Worm (Caenorhabditis elegans) whole organism, L4 larva: ENCODE results near the gene C55A6.11.
"Not testable (repeated sequence)": the region's sequence is repeated elsewhere in the genome, so short reads cannot be mapped to it uniquely, and the experiment has no call there.

ENCODE experiments used
- F37D6.2 ChIP-seq: sonication (generic microtip); optimal IDR thresholded peaks from 2 replicates; lab custom pipeline; 2016; ENCODE audit warnings: mild to moderate bottlenecking, missing genetic modification characterization, missing compliant biosample characterization
- R02D3.7 ChIP-seq: fragments of 150-350 bp; sonication (generic microtip); optimal IDR thresholded peaks from 3 replicates; lab custom pipeline; 2014; ENCODE audit warnings: missing biosample characterization, missing genetic modification characterization
- T20F7.1 ChIP-seq: fragments of 200-800 bp; sonication (Bioruptor generic); optimal IDR thresholded peaks from 2 replicates; lab custom pipeline; 2018; ENCODE audit warnings: mild to moderate bottlenecking, missing genetic modification characterization, missing compliant biosample characterization
- T26A8.4 ChIP-seq: fragments of 200-800 bp; sonication (Bioruptor generic); IDR thresholded peaks from 2 replicates; pipeline ENCODE4 v1.3.6; 2022; ENCODE audit warnings: missing genetic modification characterization, missing compliant biosample characterization
- Y48G9A.11 ChIP-seq: fragments of 200-800 bp; sonication (Bioruptor generic); IDR thresholded peaks from 2 replicates; pipeline ENCODE4 v1.3.6; 2022; ENCODE audit warnings: missing genetic modification reagents, missing genetic modification characterization, missing compliant biosample characterization
- aha-1 ChIP-seq: fragments of 150-350 bp; peaks from one replicate; lab custom pipeline; 2014; ENCODE audit warnings: missing biosample characterization, missing genetic modification characterization
- aly-2 ChIP-seq: sonication (generic microtip); optimal IDR thresholded peaks from 2 replicates; lab custom pipeline; 2018; ENCODE audit warnings: missing biosample characterization, missing genetic modification characterization
- ctbp-1 ChIP-seq: fragments of 200-800 bp; sonication (Bioruptor generic); IDR thresholded peaks from 2 replicates; pipeline ENCODE4 v1.3.6; 2022; ENCODE audit warnings: missing genetic modification reagents, missing genetic modification characterization, missing compliant biosample characterization
- daf-16 ChIP-seq, 3 experiments: sonication (generic microtip); optimal IDR thresholded peaks; 2 replicates each; lab custom pipeline; 2016 to 2017; ENCODE audit warnings: missing genetic modification characterization in 3 of 3, missing genetic modification reagents in 3 of 3, mild to moderate bottlenecking in 2 of 3, missing compliant biosample characterization in 2 of 3, missing biosample characterization in 1 of 3, moderate library complexity in 1 of 3
- daf-19 ChIP-seq: fragments of 200-800 bp; sonication (Bioruptor generic); conservative IDR thresholded peaks from 2 replicates; pipeline ENCODE4 v1.3.6; 2022; ENCODE audit warnings: missing genetic modification characterization, missing compliant biosample characterization
- dmd-6 ChIP-seq: fragments of 200-800 bp; sonication (Bioruptor generic); IDR thresholded peaks from 2 replicates; pipeline ENCODE4 v1.3.6; 2022; ENCODE audit warnings: missing genetic modification reagents, missing genetic modification characterization, missing compliant biosample characterization
- dmd-8 ChIP-seq: fragments of 200-800 bp; sonication (Bioruptor generic); IDR thresholded peaks from 2 replicates; pipeline ENCODE4 v1.3.6; 2022; ENCODE audit warnings: missing genetic modification characterization, missing compliant biosample characterization
- dpl-1 ChIP-seq: fragments of 150-350 bp; optimal IDR thresholded peaks from 2 replicates; lab custom pipeline; 2014; ENCODE audit warnings: missing biosample characterization, missing genetic modification reagents, missing genetic modification characterization
- dve-1 ChIP-seq: sonication (generic microtip); optimal IDR thresholded peaks from 2 replicates; lab custom pipeline; 2017; ENCODE audit warnings: antibody characterized with exemption, mild to moderate bottlenecking, missing genetic modification characterization, missing compliant biosample characterization; ENCODE audit not compliant: insufficient read depth
- egl-27 ChIP-seq: sonication (generic microtip); optimal IDR thresholded peaks from 3 replicates; lab custom pipeline; 2017; ENCODE audit warnings: missing biosample characterization, missing genetic modification reagents, missing genetic modification characterization
- egl-43 ChIP-seq: fragments of 200-800 bp; sonication (Bioruptor generic); IDR thresholded peaks from 2 replicates; pipeline ENCODE4 v1.3.6; 2022; ENCODE audit warnings: missing genetic modification reagents, missing genetic modification characterization, missing compliant biosample characterization
- fos-1 ChIP-seq: fragments of 150-350 bp; optimal IDR thresholded peaks from 2 replicates; lab custom pipeline; 2014; ENCODE audit warnings: missing biosample characterization, missing genetic modification characterization
- hlh-11 ChIP-seq: fragments of 200-800 bp; sonication (Bioruptor generic); optimal IDR thresholded peaks from 2 replicates; lab custom pipeline; 2018; ENCODE audit warnings: mild to moderate bottlenecking, missing genetic modification characterization, missing compliant biosample characterization
- hmg-1.1 ChIP-seq: fragments of 200-800 bp; sonication (Bioruptor generic); IDR thresholded peaks from 2 replicates; pipeline ENCODE4 v1.3.6; 2022; ENCODE audit warnings: missing genetic modification reagents, missing genetic modification characterization, missing compliant biosample characterization
- lim-7 ChIP-seq: fragments of 200-800 bp; sonication (Bioruptor generic); IDR thresholded peaks from 2 replicates; pipeline ENCODE4 v1.3.6; 2022; ENCODE audit warnings: missing genetic modification characterization, missing compliant biosample characterization
- lin-13 ChIP-seq: fragments of 150-350 bp; optimal IDR thresholded peaks from 2 replicates; lab custom pipeline; 2014; ENCODE audit warnings: missing biosample characterization, missing genetic modification reagents, missing genetic modification characterization
- lin-29 ChIP-seq: fragments of 200-800 bp; sonication (Bioruptor generic); IDR thresholded peaks from 2 replicates; pipeline ENCODE4 v1.3.6; 2022; ENCODE audit warnings: missing genetic modification reagents, missing genetic modification characterization, missing compliant biosample characterization
- lin-38 ChIP-seq: fragments of 200-800 bp; sonication (Bioruptor generic); IDR thresholded peaks from 2 replicates; pipeline ENCODE4 v1.3.6; 2022; ENCODE audit warnings: missing genetic modification reagents, missing genetic modification characterization, missing compliant biosample characterization
- lsy-2 ChIP-seq, 2 experiments: fragments of 150-350 bp in 1 of 2; sonication (generic microtip) in 1 of 2; optimal IDR thresholded peaks; 2 replicates each; lab custom pipeline; 2014 to 2017; ENCODE audit warnings: missing biosample characterization in 2 of 2, missing genetic modification characterization in 2 of 2
- madf-9 ChIP-seq: fragments of 200-800 bp; sonication (Bioruptor generic); conservative IDR thresholded peaks from 2 replicates; pipeline ENCODE4 v1.3.6; 2022; ENCODE audit warnings: missing genetic modification reagents, missing genetic modification characterization, missing compliant biosample characterization
- mep-1 ChIP-seq: fragments of 150-350 bp; sonication (generic microtip); optimal IDR thresholded peaks from 3 replicates; lab custom pipeline; 2014; ENCODE audit warnings: missing biosample characterization, missing genetic modification characterization
- mes-2 ChIP-seq: sonication (generic microtip); optimal IDR thresholded peaks from 2 replicates; lab custom pipeline; 2016; ENCODE audit warnings: missing genotype, mild to moderate bottlenecking, missing genetic modification characterization, missing compliant biosample characterization; ENCODE audit not compliant: poor library complexity, severe bottlenecking
- nhr-25 ChIP-seq: sonication (generic microtip); optimal IDR thresholded peaks from 2 replicates; lab custom pipeline; 2017; ENCODE audit warnings: missing genetic modification characterization, mild to moderate bottlenecking, missing compliant biosample characterization, antibody characterized with exemption, moderate library complexity, borderline replicate concordance; ENCODE audit not compliant: insufficient read depth
- nhr-28 ChIP-seq: fragments of 150-350 bp; optimal IDR thresholded peaks from 2 replicates; lab custom pipeline; 2014; ENCODE audit warnings: missing biosample characterization, missing genetic modification characterization
- nhr-48 ChIP-seq: sonication (generic microtip); optimal IDR thresholded peaks from 2 replicates; lab custom pipeline; 2016; ENCODE audit warnings: mild to moderate bottlenecking, missing genetic modification characterization, missing compliant biosample characterization
- nhr-77 ChIP-seq: fragments of 150-350 bp; optimal IDR thresholded peaks from 2 replicates; lab custom pipeline; 2014; ENCODE audit warnings: missing biosample characterization, missing genetic modification characterization
- pha-4 ChIP-seq, 2 experiments: fragments of 150-350 bp in 1 of 2; fragments of 200-800 bp in 1 of 2; sonication (Bioruptor generic) in 1 of 2; IDR thresholded peaks in 1 of 2; optimal IDR thresholded peaks in 1 of 2; 2 replicates each; pipeline versions ENCODE4 v1.3.6 to Lab custom; 2014 to 2022; ENCODE audit warnings: missing genetic modification characterization in 2 of 2, missing genetic modification reagents in 2 of 2, missing biosample characterization in 1 of 2, missing compliant biosample characterization in 1 of 2
- php-3 ChIP-seq: fragments of 200-800 bp; sonication (Bioruptor generic); IDR thresholded peaks from 2 replicates; pipeline ENCODE4 v1.3.6; 2022; ENCODE audit warnings: missing genetic modification reagents, missing genetic modification characterization, missing compliant biosample characterization
- saeg-2 ChIP-seq: fragments of 200-800 bp; sonication (Bioruptor generic); IDR thresholded peaks from 2 replicates; pipeline ENCODE4 v1.3.6; 2022; ENCODE audit warnings: missing genetic modification reagents, missing genetic modification characterization, missing compliant biosample characterization
- set-16 ChIP-seq: fragments of 200-800 bp; sonication (Bioruptor generic); IDR thresholded peaks from 2 replicates; pipeline ENCODE4 v1.3.6; 2022; ENCODE audit warnings: missing genetic modification reagents, missing genetic modification characterization, missing compliant biosample characterization
- snpc-4 ChIP-seq: fragments of 150-350 bp; optimal IDR thresholded peaks from 2 replicates; lab custom pipeline; 2014; ENCODE audit warnings: missing biosample characterization, missing genetic modification characterization
- unc-130 ChIP-seq: sonication (generic microtip); optimal IDR thresholded peaks from 2 replicates; lab custom pipeline; 2016; ENCODE audit warnings: missing genetic modification reagents, missing genetic modification characterization, missing compliant biosample characterization
- unc-62 ChIP-seq, 3 experiments: fragments of 150-350 bp in 1 of 3; sonication (generic microtip); optimal IDR thresholded peaks in 2 of 3; peaks in 1 of 3; 1 replicate in 1 of 3; 2 replicates in 2 of 3; lab custom pipeline; 2014 to 2017; ENCODE audit warnings: missing biosample characterization in 3 of 3, missing genetic modification characterization in 3 of 3, missing genetic modification reagents in 3 of 3, missing genotype in 1 of 3
- vab-7 ChIP-seq: fragments of 200-800 bp; sonication (Bioruptor generic); IDR thresholded peaks from 2 replicates; pipeline ENCODE4 v1.3.6; 2022; ENCODE audit warnings: missing genetic modification reagents, missing genetic modification characterization, missing compliant biosample characterization
- zag-1 ChIP-seq: fragments of 150-350 bp; optimal IDR thresholded peaks from 2 replicates; lab custom pipeline; 2014; ENCODE audit warnings: missing biosample characterization, missing genetic modification characterization
- ztf-7 ChIP-seq: fragments of 150-350 bp; optimal IDR thresholded peaks from 2 replicates; lab custom pipeline; 2014; ENCODE audit warnings: missing biosample characterization, missing genetic modification characterization

The C55A6.11 gene

ce11 chrV:11500980-11501379, 19.3 kb upstream of the C55A6.11 start:
- TF ChIP-seq ztf-7 (tag; lab: Kevin White, UChicago) (no peak), dmd-6 (GFP tag; lab: Robert Waterston, UW) (peak; percentile 30), aly-2 (no peak), dve-1 (tag; lab: Kevin White, UChicago) (peak; percentile 18), hlh-11 (tag; lab: Kevin White, UChicago) (peak; percentile 52), nhr-28 (tag; lab: Kevin White, UChicago) (peak; percentile 44)

ce11 chrV:11503081-11503751, 17.1 kb upstream of the C55A6.11 start, which contains the start of gene C55A6.12:
TSS of gene C55A6.12 (minus strand) at chrV:11503131.
- TF ChIP-seq lin-29 (GFP tag; lab: Robert Waterston, UW) (no peak), unc-62 (GFP tag; optimal IDR thresholded peaks at IDR 0.05 in 1 of 2; lab: Kevin White, UChicago) (peak in 1 of 2 experiments; percentile 3), unc-62 (tag; optimal IDR thresholded peaks at IDR 0.05; lab: Kevin White, UChicago) (no peak), dmd-8 (no peak), madf-9 (GFP tag; lab: Robert Waterston, UW) (no peak), nhr-28 (tag; lab: Kevin White, UChicago) (no peak), saeg-2 (GFP tag; lab: Robert Waterston, UW) (no peak), T20F7.1 (GFP tag; lab: Kevin White, UChicago) (no peak), zag-1 (tag; lab: Kevin White, UChicago) (no peak), lsy-2 (tag; optimal IDR thresholded peaks at IDR 0.05; lab: Kevin White, UChicago) (peak in 1 of 2 experiments; percentile 24), egl-27 (no peak), fos-1 (no peak), dpl-1 (GFP tag; lab: Kevin White, UChicago) (peak; percentile 79), snpc-4 (tag; lab: Kevin White, UChicago) (no peak), unc-130 (GFP tag; lab: Kevin White, UChicago) (no peak)

ce11 chrV:11504853-11505397, 15.4 kb upstream of the C55A6.11 start, which contains the start of the genes C55A6.1 and C55A6.10:
TSS of gene C55A6.1 (minus strand) at chrV:11504968.
TSS of gene C55A6.10 (plus strand) at chrV:11505347.
- peak; percentile 55 for TF ChIP-seq aha-1 (tag; lab: Kevin White, UChicago)
- TF ChIP-seq mep-1 (tag; lab: Kevin White, UChicago): peak; percentile 88
- TF ChIP-seq daf-19 (GFP tag; lab: Robert Waterston, UW): 0 out of 2 replicates have a peak, but pooled peaks have one; percentile 38
- peak; percentile 64 for TF ChIP-seq nhr-48 (tag; lab: Kevin White, UChicago)
- TF ChIP-seq dpl-1 (GFP tag; lab: Kevin White, UChicago): peak; percentile 44
- TF ChIP-seq nhr-25: peak; percentile 26
- peak; percentile 42 for TF ChIP-seq lin-13 (GFP tag; lab: Kevin White, UChicago)
- TF ChIP-seq dve-1 (tag; lab: Kevin White, UChicago): peak; percentile 56
- TF ChIP-seq set-16 (GFP tag; lab: Robert Waterston, UW): peak; percentile 54; the same call in 1 of the 2 replicates
- TF ChIP-seq dmd-6 (GFP tag; lab: Robert Waterston, UW): peak; percentile 79
- peak; percentile 68 for TF ChIP-seq T26A8.4 (GFP tag; lab: Robert Waterston, UW)
- peak; percentile 91 for TF ChIP-seq hmg-1.1 (GFP tag; lab: Robert Waterston, UW)
- peak; percentile 63 for TF ChIP-seq F37D6.2 (tag; lab: Kevin White, UChicago)
- peak; percentile 11 for TF ChIP-seq nhr-77 (tag; lab: Kevin White, UChicago)
- TF ChIP-seq Y48G9A.11 (GFP tag; lab: Robert Waterston, UW): 0 out of 2 replicates have a peak, but pooled peaks have one; percentile 54
- peak; percentile 5 for TF ChIP-seq R02D3.7 (tag; lab: Kevin White, UChicago)
- TF ChIP-seq saeg-2 (GFP tag; lab: Robert Waterston, UW): peak; percentile 60; the same call in 1 of the 2 replicates
- peak; percentile 36 for TF ChIP-seq T20F7.1 (GFP tag; lab: Kevin White, UChicago)
- peak; percentile 53; the same call in 1 of the 2 replicates for TF ChIP-seq php-3 (GFP tag; lab: Robert Waterston, UW)
- TF ChIP-seq pha-4 (GFP tag; IDR thresholded peaks at IDR 0.05; lab: Robert Waterston, UW): peak; percentile 88
- TF ChIP-seq pha-4 (tag; optimal IDR thresholded peaks at IDR 0.05; lab: Kevin White, UChicago); daf-16 (GFP tag; optimal IDR thresholded peaks at IDR 0.05; lab: Kevin White, UChicago): not testable (repeated sequence)
- TF ChIP-seq lin-29 (GFP tag; lab: Robert Waterston, UW): 0 out of 2 replicates have a peak, but pooled peaks have one; percentile 41
- TF ChIP-seq ctbp-1 (GFP tag; lab: Robert Waterston, UW): peak; percentile 95
- TF ChIP-seq vab-7 (GFP tag; lab: Robert Waterston, UW): peak; percentile 70; the same call in 1 of the 2 replicates
- peak; percentile 12 for TF ChIP-seq lim-7 (GFP tag; lab: Robert Waterston, UW)
- peak; percentile 61 for TF ChIP-seq hlh-11 (tag; lab: Kevin White, UChicago)
- TF ChIP-seq daf-16 (tag; optimal IDR thresholded peaks at IDR 0.05; lab: Kevin White, UChicago): peak; percentile 51
- peak; percentile 89 for TF ChIP-seq mes-2 (tag; lab: Kevin White, UChicago)
- peak; percentile 87 for TF ChIP-seq lin-38
- TF ChIP-seq nhr-28 (tag; lab: Kevin White, UChicago): peak; percentile 12
- peak; percentile 78; the same call in 1 of the 2 replicates for TF ChIP-seq egl-43 (GFP tag; lab: Robert Waterston, UW)
